Worm (Caenorhabditis elegans): ENCODE data around the gene R160.5.
"Not testable (repeated sequence)": the region's sequence is repeated elsewhere in the genome, so short reads cannot be mapped to it uniquely, and the experiment has no call there.

R160.5 gene

ce11 chrX:4342730-4343129 lies 27.9 kb downstream of the R160.5 start:
- TF ChIP-seq F13C5.2 (tag; optimal IDR thresholded peaks at IDR 0.05): no peak
- TF ChIP-seq ama-1 (optimal IDR thresholded peaks at IDR 0.05): no peak
- TF ChIP-seq flt-1 (GFP tag; IDR thresholded peaks at IDR 0.05): no peak
- no peak for TF ChIP-seq scrt-1 (GFP tag; IDR thresholded peaks at IDR 0.05)
- TF ChIP-seq tbx-37 (GFP tag; conservative IDR thresholded peaks at IDR 0.05): no peak

- TF ChIP-seq scrt-1 (GFP tag; IDR thresholded peaks at IDR 0.05); tra-4 (tag; optimal IDR thresholded peaks at IDR 0.05); ceh-36 (tag; optimal IDR thresholded peaks at IDR 0.05): not testable (repeated sequence)
These were observed 31.3 kb downstream of the R160.5 start, which contains the start of gene cst-1 for ce11 chrX:4339332-4339731. Gene cst-1, plus strand, starts transcription at chrX:4339632.

ce11 chrX:4335950-4336349 lies 34.7 kb downstream of the R160.5 start, which contains the start of gene cst-2:
Gene cst-2, minus strand, starts transcription at chrX:4336050.
- TF ChIP-seq flt-1 (GFP tag; IDR thresholded peaks at IDR 0.05); hnd-1 (tag; optimal IDR thresholded peaks at IDR 0.05); hmbx-1 (tag; optimal IDR thresholded peaks at IDR 0.05): not testable (repeated sequence)

- TF ChIP-seq ceh-36 (tag; optimal IDR thresholded peaks at IDR 0.05); hnd-1 (tag; optimal IDR thresholded peaks at IDR 0.05); tbx-37 (GFP tag; conservative IDR thresholded peaks at IDR 0.05): not testable (repeated sequence)
These were observed 38.4 kb downstream of the R160.5 start, which contains the start of gene C24A8.6 for ce11 chrX:4332305-4332704. Gene C24A8.6, minus strand, starts transcription at chrX:4332405.

ce11 chrX:4328816-4329215 lies 41.8 kb downstream of the R160.5 start, which contains the start of gene C24A8.5:
Gene C24A8.5, minus strand, starts transcription at chrX:4328916.
- TF ChIP-seq ets-7 (tag; optimal IDR thresholded peaks at IDR 0.05) (no peak), hnd-1 (tag; optimal IDR thresholded peaks at IDR 0.05) (no peak), hmg-4 (GFP tag; optimal IDR thresholded peaks at IDR 0.05) (no peak), tbx-11 (GFP tag; IDR thresholded peaks at IDR 0.05) (no peak), ceh-36 (tag; optimal IDR thresholded peaks at IDR 0.05) (no peak)

ce11 chrX:4322847-4323455 lies 47.7 kb downstream of the R160.5 start:
- TF ChIP-seq tra-4 (tag; optimal IDR thresholded peaks at IDR 0.05) (no peak), hmg-4 (GFP tag; optimal IDR thresholded peaks at IDR 0.05) (no peak)

- TF ChIP-seq ama-1 (optimal IDR thresholded peaks at IDR 0.05): no peak
- no peak for TF ChIP-seq hnd-1 (tag; optimal IDR thresholded peaks at IDR 0.05)
These were observed 50.1 kb downstream of the R160.5 start, which contains the start of gene dop-6 for ce11 chrX:4320563-4320962. Gene dop-6, plus strand, starts transcription at chrX:4320863.
